Worm (Caenorhabditis elegans): ENCODE data around the gene unc-130.

- no peak for TF ChIP-seq flh-1 (GFP tag; optimal IDR thresholded peaks at IDR 0.05)
- TF ChIP-seq unc-39 (tag; optimal IDR thresholded peaks at IDR 0.05) = no peak
- TF ChIP-seq unc-62 (GFP tag; optimal IDR thresholded peaks at IDR 0.05) = no peak
- no peak for TF ChIP-seq mep-1 (tag; optimal IDR thresholded peaks at IDR 0.05)
- TF ChIP-seq nhr-12 (tag; optimal IDR thresholded peaks at IDR 0.05) = no peak
- no peak for TF ChIP-seq elt-1 (tag; optimal IDR thresholded peaks at IDR 0.05; ENCODE audit: borderline replicate concordance, insufficient read depth)
- no peak for TF ChIP-seq ces-1 (GFP tag; optimal IDR thresholded peaks at IDR 0.05)
These were observed 8.5 kb downstream of the unc-130 start, which contains the start of gene C47G2.3 for ce11 chrII:11290109-11290784.
